Worm (Caenorhabditis elegans): ENCODE measurements around the gene mrps-26.
A peak's percentile ranks its signal among the peaks of the same experiment; 100 is the strongest.

- TF ChIP-seq unc-86 (tag; optimal IDR thresholded peaks at IDR 0.05) (no peak), egl-13 (tag; optimal IDR thresholded peaks at IDR 0.05) (no peak), lin-13 (GFP tag; optimal IDR thresholded peaks at IDR 0.05) (no peak), snpc-4 (tag; optimal IDR thresholded peaks at IDR 0.05) (no peak), pqm-1 (tag; optimal IDR thresholded peaks at IDR 0.05) (no peak), C04F5.9 (tag; optimal IDR thresholded peaks at IDR 0.05) (no peak), lsy-2 (tag; optimal IDR thresholded peaks at IDR 0.05) (no peak), rnt-1 (tag; optimal IDR thresholded peaks at IDR 0.05) (no peak), ceh-82 (tag; optimal IDR thresholded peaks at IDR 0.05) (no peak), zip-4 (GFP tag; optimal IDR thresholded peaks at IDR 0.05) (no peak), mep-1 (tag; optimal IDR thresholded peaks at IDR 0.05) (peak; percentile 40)
These were observed 39.0 kb downstream of the mrps-26 start, which contains the start of gene ztf-8 for ce11 chrIII:5273396-5273857.
